Worm (Caenorhabditis elegans) whole organism, mixed stage, embryonic: Measurements from ENCODE around the gene pfd-1.

Experiments
- M03D4.4 ChIP-seq: sonication (generic microtip); optimal IDR thresholded peaks from 2 replicates; lab custom pipeline; 2017; ENCODE audit warnings: mild to moderate bottlenecking, missing genetic modification characterization, missing compliant biosample characterization
- bed-3 ChIP-seq: fragments of 200-800 bp; sonication (Bioruptor generic); optimal IDR thresholded peaks from 3 replicates; lab custom pipeline; 2018; ENCODE audit warnings: mild to moderate bottlenecking, missing genetic modification characterization, moderate library complexity, missing compliant biosample characterization
- blmp-1 ChIP-seq: fragments of 150-350 bp; optimal IDR thresholded peaks from 2 replicates; lab custom pipeline; 2014; ENCODE audit warnings: missing biosample characterization, missing genetic modification characterization
- ceh-39 ChIP-seq: fragments of 150-350 bp; optimal IDR thresholded peaks from 2 replicates; lab custom pipeline; 2014; ENCODE audit warnings: missing biosample characterization, missing genetic modification characterization
- ceh-43 ChIP-seq: fragments of 200-800 bp; sonication (Bioruptor generic); optimal IDR thresholded peaks from 2 replicates; lab custom pipeline; 2018; ENCODE audit warnings: mild to moderate bottlenecking, missing genetic modification characterization, moderate library complexity, missing compliant biosample characterization
- ceh-83 ChIP-seq: fragments of 200-800 bp; sonication (Bioruptor generic); optimal IDR thresholded peaks from 2 replicates; lab custom pipeline; 2018; ENCODE audit warnings: mild to moderate bottlenecking, missing genetic modification characterization, missing compliant biosample characterization
- ces-1 ChIP-seq: fragments of 150-350 bp; optimal IDR thresholded peaks from 2 replicates; lab custom pipeline; 2014; ENCODE audit warnings: missing biosample characterization, missing genetic modification reagents, missing genetic modification characterization
- cnd-1 ChIP-seq: fragments of 200-800 bp; sonication (Bioruptor generic); optimal IDR thresholded peaks from 2 replicates; lab custom pipeline; 2018; ENCODE audit warnings: mild to moderate bottlenecking, missing genetic modification characterization, missing compliant biosample characterization
- drap-1 ChIP-seq: fragments of 200-800 bp; sonication (Bioruptor generic); optimal IDR thresholded peaks from 3 replicates; lab custom pipeline; 2018; ENCODE audit warnings: mild to moderate bottlenecking, missing genetic modification characterization, missing compliant biosample characterization
- elt-1 ChIP-seq: sonication (generic microtip); optimal IDR thresholded peaks from 2 replicates; lab custom pipeline; 2017; ENCODE audit warnings: missing genetic modification characterization, mild to moderate bottlenecking, missing compliant biosample characterization, antibody characterized with exemption, moderate library complexity, borderline replicate concordance; ENCODE audit not compliant: insufficient read depth
- elt-3 ChIP-seq: fragments of 150-350 bp; optimal IDR thresholded peaks from 2 replicates; lab custom pipeline; 2014; ENCODE audit warnings: missing biosample characterization, missing genetic modification characterization
- flh-1 ChIP-seq: fragments of 200-800 bp; sonication (Bioruptor generic); optimal IDR thresholded peaks from 2 replicates; lab custom pipeline; 2018; ENCODE audit warnings: mild to moderate bottlenecking, missing genetic modification characterization, moderate library complexity, missing compliant biosample characterization
- ham-2 ChIP-seq: fragments of 200-800 bp; sonication (Bioruptor generic); optimal IDR thresholded peaks from 2 replicates; lab custom pipeline; 2018; ENCODE audit warnings: mild to moderate bottlenecking, missing genetic modification characterization, missing compliant biosample characterization
- hlh-1 ChIP-seq: fragments of 150-350 bp; optimal IDR thresholded peaks from 2 replicates; lab custom pipeline; 2014; ENCODE audit warnings: missing biosample characterization, missing genetic modification reagents, missing genetic modification characterization
- lin-13 ChIP-seq: fragments of 150-350 bp; optimal IDR thresholded peaks from 2 replicates; lab custom pipeline; 2014; ENCODE audit warnings: missing biosample characterization, missing genetic modification characterization
- lsy-2 ChIP-seq: fragments of 150-350 bp; optimal IDR thresholded peaks from 2 replicates; lab custom pipeline; 2014; ENCODE audit warnings: missing biosample characterization, missing genetic modification characterization
- mab-5 ChIP-seq: fragments of 150-350 bp; optimal IDR thresholded peaks from 2 replicates; lab custom pipeline; 2014; ENCODE audit warnings: missing biosample characterization, missing genetic modification characterization
- mep-1 ChIP-seq: fragments of 150-350 bp; optimal IDR thresholded peaks from 2 replicates; lab custom pipeline; 2017; ENCODE audit warnings: missing biosample characterization, missing genetic modification reagents, missing genetic modification characterization, inconsistent platforms
- mls-2 ChIP-seq: sonication (generic microtip); optimal IDR thresholded peaks from 2 replicates; lab custom pipeline; 2016; ENCODE audit warnings: mild to moderate bottlenecking, missing genetic modification characterization, moderate library complexity, missing compliant biosample characterization
- nhr-12 ChIP-seq: fragments of 150-350 bp; optimal IDR thresholded peaks from 2 replicates; lab custom pipeline; 2014; ENCODE audit warnings: missing biosample characterization, missing genetic modification characterization
- nhr-2 ChIP-seq: fragments of 150-350 bp; optimal IDR thresholded peaks from 2 replicates; lab custom pipeline; 2014; ENCODE audit warnings: missing biosample characterization, missing genetic modification characterization
- nhr-237 ChIP-seq: fragments of 150-350 bp; optimal IDR thresholded peaks from 2 replicates; lab custom pipeline; 2014; ENCODE audit warnings: missing biosample characterization, missing genetic modification characterization
- nhr-28 ChIP-seq: fragments of 150-350 bp; optimal IDR thresholded peaks from 2 replicates; lab custom pipeline; 2014; ENCODE audit warnings: missing biosample characterization, missing genetic modification characterization
- nhr-76 ChIP-seq: sonication (generic microtip); optimal IDR thresholded peaks from 2 replicates; lab custom pipeline; 2017; ENCODE audit warnings: missing biosample characterization, missing genetic modification characterization
- pha-4 ChIP-seq: fragments of 150-350 bp; optimal IDR thresholded peaks from 2 replicates; lab custom pipeline; 2018; ENCODE audit warnings: missing biosample characterization, missing genetic modification reagents, missing genetic modification characterization
- sem-2 ChIP-seq: fragments of 200-800 bp; sonication (Bioruptor generic); optimal IDR thresholded peaks from 2 replicates; lab custom pipeline; 2018; ENCODE audit warnings: mild to moderate bottlenecking, missing genetic modification characterization, missing compliant biosample characterization
- snpc-4 ChIP-seq: fragments of 150-350 bp; optimal IDR thresholded peaks from 2 replicates; lab custom pipeline; 2014; ENCODE audit warnings: missing biosample characterization, missing genetic modification characterization
- sptf-1 ChIP-seq: sonication (generic microtip); optimal IDR thresholded peaks from 2 replicates; lab custom pipeline; 2017; ENCODE audit warnings: mild to moderate bottlenecking, missing genetic modification characterization, moderate library complexity, missing compliant biosample characterization
- tbx-8 ChIP-seq: fragments of 200-800 bp; sonication (Bioruptor generic); optimal IDR thresholded peaks from 2 replicates; lab custom pipeline; 2018; ENCODE audit warnings: mild to moderate bottlenecking, missing genetic modification characterization, moderate library complexity, missing compliant biosample characterization
- unc-120 ChIP-seq: sonication (generic microtip); optimal IDR thresholded peaks from 2 replicates; lab custom pipeline; 2017; ENCODE audit warnings: missing genetic modification characterization, missing compliant biosample characterization; ENCODE audit not compliant: poor library complexity, severe bottlenecking
- unc-62 ChIP-seq: fragments of 150-350 bp; optimal IDR thresholded peaks from 2 replicates; lab custom pipeline; 2014; ENCODE audit warnings: missing biosample characterization, missing genetic modification reagents, missing genetic modification characterization
- ztf-11 ChIP-seq: fragments of 150-350 bp; optimal IDR thresholded peaks from 2 replicates; lab custom pipeline; 2014; ENCODE audit warnings: missing biosample characterization, missing genetic modification characterization

The pfd-1 gene

DNA sequence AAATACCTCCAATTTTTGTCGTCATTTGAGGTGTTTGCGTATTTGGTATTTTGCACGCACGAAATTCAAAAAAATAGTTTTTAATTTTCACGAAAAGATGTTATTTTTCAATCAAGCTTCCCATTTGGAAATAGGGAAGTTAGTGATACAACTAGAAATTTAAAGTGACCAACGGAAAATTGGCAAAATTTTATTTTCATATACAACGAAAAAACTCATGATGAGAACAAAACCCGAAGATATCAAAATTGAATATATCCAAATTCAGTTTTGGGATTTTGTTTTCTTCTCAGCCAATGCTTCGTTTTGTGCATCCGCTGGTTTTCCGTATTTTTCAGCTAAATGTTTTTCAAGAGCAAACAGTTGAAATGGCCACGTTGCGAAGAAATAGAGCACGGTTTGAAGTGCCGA, 4.0 kb upstream of the pfd-1 start:
- no peak for TF ChIP-seq elt-1 (tag; lab: Kevin White, UChicago)
- TF ChIP-seq nhr-237 (tag; lab: Kevin White, UChicago), result no peak
- TF ChIP-seq pha-4 (tag; lab: Kevin White, UChicago), result no peak
- no peak for TF ChIP-seq mep-1
- no peak for TF ChIP-seq drap-1 (GFP tag; lab: Kevin White, UChicago)
- TF ChIP-seq sptf-1 (tag; lab: Kevin White, UChicago), result no peak
- no peak for TF ChIP-seq ceh-83 (GFP tag; lab: Kevin White, UChicago)
- TF ChIP-seq unc-120 (tag; lab: Kevin White, UChicago), result no peak
- TF ChIP-seq lin-13 (tag; lab: Kevin White, UChicago), result no peak
- no peak for TF ChIP-seq nhr-28
- TF ChIP-seq nhr-76 (tag; lab: Kevin White, UChicago), result no peak
- TF ChIP-seq elt-3, result no peak
- no peak for TF ChIP-seq hlh-1 (tag; lab: Kevin White, UChicago)

DNA sequence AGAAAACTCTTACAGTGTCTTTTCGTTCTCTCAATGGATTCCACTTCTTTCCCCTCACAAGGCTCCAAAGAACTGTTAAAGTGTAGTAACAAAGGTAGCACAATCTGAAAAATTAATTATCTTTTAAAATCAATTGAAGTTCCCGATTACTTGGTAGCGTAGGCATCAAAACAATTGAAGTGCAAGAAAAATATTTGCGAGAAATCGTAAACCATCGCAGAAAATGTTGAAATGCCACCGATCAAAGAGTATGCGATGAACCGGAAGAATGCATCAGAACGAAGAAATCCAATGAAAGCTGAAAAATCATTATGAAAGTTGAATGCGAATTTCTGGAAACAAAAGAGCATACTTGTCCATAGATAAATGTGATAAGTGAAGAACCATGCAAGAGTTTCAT, 3.4 kb upstream of the pfd-1 start:
- TF ChIP-seq sem-2 (GFP tag; lab: Kevin White, UChicago) (no peak), snpc-4 (no peak), nhr-2 (tag; lab: Kevin White, UChicago) (no peak), unc-120 (tag; lab: Kevin White, UChicago) (no peak), sptf-1 (tag; lab: Kevin White, UChicago) (no peak), nhr-28 (no peak), nhr-12 (tag; lab: Kevin White, UChicago) (no peak), bed-3 (GFP tag; lab: Kevin White, UChicago) (no peak), hlh-1 (tag; lab: Kevin White, UChicago) (no peak), mls-2 (tag; lab: Kevin White, UChicago) (no peak), ztf-11 (tag; lab: Kevin White, UChicago) (no peak), lin-13 (tag; lab: Kevin White, UChicago) (no peak), unc-62 (GFP tag; lab: Kevin White, UChicago) (no peak), cnd-1 (tag; lab: Kevin White, UChicago) (no peak), elt-1 (tag; lab: Kevin White, UChicago) (no peak), pha-4 (tag; lab: Kevin White, UChicago) (no peak), M03D4.4 (no peak), ceh-83 (GFP tag; lab: Kevin White, UChicago) (no peak), lsy-2 (tag; lab: Kevin White, UChicago) (no peak)

DNA sequence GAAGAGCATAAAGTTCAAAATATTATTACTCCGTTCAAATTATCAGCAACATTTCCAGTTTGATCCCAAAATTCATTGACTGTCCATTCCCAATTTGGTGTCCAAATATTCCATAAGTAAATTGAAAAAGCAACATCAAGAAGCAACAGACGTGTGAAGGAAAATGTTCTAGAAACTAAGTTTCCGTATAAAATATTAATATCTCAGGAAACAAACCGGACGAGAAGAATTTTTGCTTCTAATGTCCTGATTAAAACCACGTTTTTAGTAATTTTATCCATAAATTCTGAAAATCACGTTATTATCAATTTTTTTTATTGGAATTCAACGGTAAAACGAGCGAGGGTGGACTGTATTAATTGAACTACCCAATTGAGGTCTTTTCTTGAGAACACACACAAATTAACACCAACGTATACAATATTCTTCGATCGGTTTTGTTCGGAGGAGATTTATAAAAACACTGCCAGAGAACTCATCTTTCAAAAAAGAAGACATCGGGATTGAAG, 2.9 kb upstream of the pfd-1 start, which contains the start of gene pigq-1:
Gene pigq-1, minus strand, starts transcription at position 286 of the 509 bp plus-strand sequence.
- no peak for TF ChIP-seq tbx-8 (GFP tag; lab: Kevin White, UChicago)
- no peak for TF ChIP-seq mls-2 (tag; lab: Kevin White, UChicago)
- TF ChIP-seq snpc-4, result no peak
- TF ChIP-seq elt-1 (tag; lab: Kevin White, UChicago), result no peak
- TF ChIP-seq nhr-76 (tag; lab: Kevin White, UChicago), result no peak
- no peak for TF ChIP-seq mep-1
- no peak for TF ChIP-seq ceh-39 (tag; lab: Kevin White, UChicago)
- no peak for TF ChIP-seq sem-2 (GFP tag; lab: Kevin White, UChicago)
- TF ChIP-seq mab-5 (tag; lab: Kevin White, UChicago), result no peak
- no peak for TF ChIP-seq hlh-1 (tag; lab: Kevin White, UChicago)
- no peak for TF ChIP-seq nhr-12 (tag; lab: Kevin White, UChicago)
- TF ChIP-seq pha-4 (tag; lab: Kevin White, UChicago), result no peak

DNA sequence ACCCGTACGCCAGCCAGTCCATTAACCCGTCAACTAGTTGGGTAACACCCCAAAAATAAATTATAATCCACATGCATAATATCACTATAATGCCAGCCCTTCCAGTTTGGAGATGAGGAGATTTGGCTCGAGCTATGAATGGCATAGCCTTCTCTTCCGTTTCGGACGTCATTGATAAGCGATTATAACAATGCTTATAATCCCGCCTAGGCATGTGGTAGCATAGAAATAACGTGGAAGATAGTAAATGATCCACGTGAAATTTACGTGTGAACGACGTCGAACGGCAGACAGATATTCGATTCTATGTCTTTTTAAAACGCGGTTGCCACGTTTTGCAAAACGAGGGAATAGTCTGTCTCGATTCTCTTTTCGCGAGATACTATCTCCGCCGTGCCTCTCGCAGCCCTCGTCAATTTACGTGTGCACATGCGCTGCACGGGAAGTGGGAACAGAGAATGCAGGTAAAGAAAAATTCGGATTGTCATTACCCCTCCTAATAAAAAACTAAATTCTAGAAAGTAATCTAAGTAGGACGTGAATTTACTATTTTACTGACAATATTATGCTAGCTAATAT, 1.0 kb upstream of the pfd-1 start:
- TF ChIP-seq ceh-83 (GFP tag; lab: Kevin White, UChicago) (no peak), elt-1 (tag; lab: Kevin White, UChicago) (no peak), pha-4 (tag; lab: Kevin White, UChicago) (no peak), unc-62 (GFP tag; lab: Kevin White, UChicago) (no peak), unc-120 (tag; lab: Kevin White, UChicago) (no peak), flh-1 (GFP tag; lab: Kevin White, UChicago) (no peak), lsy-2 (tag; lab: Kevin White, UChicago) (no peak), nhr-12 (tag; lab: Kevin White, UChicago) (no peak), sem-2 (GFP tag; lab: Kevin White, UChicago) (no peak), blmp-1 (tag; lab: Kevin White, UChicago) (no peak), drap-1 (GFP tag; lab: Kevin White, UChicago) (no peak), nhr-2 (tag; lab: Kevin White, UChicago) (no peak), nhr-76 (tag; lab: Kevin White, UChicago) (no peak), ces-1 (GFP tag; lab: Kevin White, UChicago) (no peak), ham-2 (no peak), lin-13 (tag; lab: Kevin White, UChicago) (no peak), mab-5 (tag; lab: Kevin White, UChicago) (no peak), mls-2 (tag; lab: Kevin White, UChicago) (no peak), ceh-43 (no peak), nhr-237 (tag; lab: Kevin White, UChicago) (no peak)
